Fruit fly (Drosophila melanogaster) S2 (cell line): ENCODE measurements around the gene CG7386.

ENCODE experiments used
- CG8478 ChIP-seq: fragments of >200 bp; optimal IDR thresholded peaks from 2 replicates; lab custom pipeline; 2018
- CTCF ChIP-seq, 2 experiments: fragments of >200 bp; optimal IDR thresholded peaks; 2 replicates each; lab custom pipeline; 2018

- TF ChIP-seq CTCF (optimal IDR thresholded peaks at IDR 0.05; lab: Kevin White, UChicago) (no peak), CG8478 (no peak)
Observed at dm6 chr3L:6141538-6141937, 48.0 kb upstream of the CG7386 start.
